Worm (Caenorhabditis elegans) whole organism, L4/young adult: Measurements from ENCODE around the gene F01D5.7.

Source experiments
- W03F9.2 ChIP-seq: fragments of 150-350 bp; optimal IDR thresholded peaks from 2 replicates; lab custom pipeline; 2014; ENCODE audit warnings: missing biosample characterization, missing genetic modification characterization
- dao-5 ChIP-seq: sonication (generic microtip); optimal IDR thresholded peaks from 2 replicates; lab custom pipeline; 2016; ENCODE audit warnings: missing genotype, missing genetic modification characterization, moderate library complexity, missing compliant biosample characterization
- him-1 ChIP-seq: sonication (generic microtip); optimal IDR thresholded peaks from 2 replicates; lab custom pipeline; 2016; ENCODE audit warnings: missing genotype, missing genetic modification reagents, missing genetic modification characterization, missing compliant biosample characterization

ce11 chrII:13981097-13981496 lies 27.4 kb upstream of the F01D5.7 start, which contains the start of gene Y39G8B.9:
- TF ChIP-seq W03F9.2 (tag; lab: Kevin White, UChicago) (no peak), dao-5 (no peak), him-1 (tag; lab: Kevin White, UChicago) (no peak)
